Fruit fly (Drosophila melanogaster) whole organism, embryonic: Measurements from ENCODE around the gene rtv.

ENCODE experiments used
- Blimp-1 ChIP-seq: fragments of 200-800 bp; sonication (Bioruptor generic); optimal IDR thresholded peaks from 3 replicates; lab custom pipeline; 2018; ENCODE audit warnings: missing biosample characterization, missing genetic modification characterization, mild to moderate bottlenecking, moderate library complexity, missing genetic modification reagents
- CG10565 ChIP-seq: fragments of 200-800 bp; sonication (Bioruptor generic); optimal IDR thresholded peaks from 3 replicates; lab custom pipeline; 2016; ENCODE audit warnings: missing biosample characterization, mild to moderate bottlenecking, missing genetic modification characterization
- CG11093 ChIP-seq: fragments of 200-800 bp; sonication (Bioruptor generic); IDR thresholded peaks from 3 replicates; pipeline ENCODE4 v1.3.6; 2022; ENCODE audit warnings: missing biosample characterization, missing genetic modification characterization
- CG11695 ChIP-seq: fragments of 200-800 bp; sonication (Bioruptor generic); IDR thresholded peaks from 3 replicates; pipeline ENCODE4 v1.3.6; 2022; ENCODE audit warnings: missing biosample characterization, missing genetic modification characterization
- CG11723 ChIP-seq: fragments of 200-800 bp; sonication (Bioruptor generic); optimal IDR thresholded peaks from 2 replicates; lab custom pipeline; 2017; ENCODE audit warnings: missing biosample characterization, mild to moderate bottlenecking, missing genetic modification characterization
- CG12071 ChIP-seq: fragments of 200-800 bp; sonication (Bioruptor generic); optimal IDR thresholded peaks from 3 replicates; lab custom pipeline; 2018; ENCODE audit warnings: missing biosample characterization, mild to moderate bottlenecking, missing genetic modification characterization
- CG14441 ChIP-seq: fragments of 200-800 bp; sonication (Bioruptor generic); IDR thresholded peaks from 2 replicates; pipeline ENCODE4 v1.3.6; 2022; ENCODE audit warnings: missing biosample characterization, missing genetic modification characterization
- CG14710 ChIP-seq: fragments of 200-800 bp; sonication (Bioruptor generic); optimal IDR thresholded peaks from 3 replicates; lab custom pipeline; 2019; ENCODE audit warnings: missing biosample characterization, mild to moderate bottlenecking, missing genetic modification characterization, moderate library complexity
- CG14860 ChIP-seq: fragments of 200-800 bp; sonication (Bioruptor generic); IDR thresholded peaks from 3 replicates; pipeline ENCODE4 v1.3.6; 2022; ENCODE audit warnings: missing biosample characterization, missing genetic modification characterization; ENCODE audit not compliant: partially characterized antibody
- CG1647 ChIP-seq: fragments of 200-800 bp; sonication (Bioruptor generic); optimal IDR thresholded peaks from 3 replicates; lab custom pipeline; 2016; ENCODE audit warnings: missing biosample characterization, missing genetic modification characterization
- CG2116 ChIP-seq: fragments of 200-800 bp; sonication (Bioruptor generic); optimal IDR thresholded peaks from 3 replicates; lab custom pipeline; 2018; ENCODE audit warnings: missing biosample characterization, mild to moderate bottlenecking, missing genetic modification characterization
- CG30020 ChIP-seq: fragments of 200-800 bp; optimal IDR thresholded peaks from 2 replicates; lab custom pipeline; 2019; ENCODE audit warnings: missing biosample characterization, mild to moderate bottlenecking, missing genetic modification characterization, moderate library complexity
- CG30403 ChIP-seq: fragments of 200-800 bp; sonication (Bioruptor generic); optimal IDR thresholded peaks from 3 replicates; lab custom pipeline; 2016; ENCODE audit warnings: missing biosample characterization, missing genetic modification characterization
- CG3995 ChIP-seq: fragments of 200-800 bp; sonication (Bioruptor generic); optimal IDR thresholded peaks from 3 replicates; lab custom pipeline; 2016; ENCODE audit warnings: missing biosample characterization, missing genetic modification characterization
- CG42726 ChIP-seq: fragments of 200-800 bp; sonication (Bioruptor generic); IDR thresholded peaks from 2 replicates; pipeline ENCODE4 v1.3.6; 2022; ENCODE audit warnings: missing biosample characterization, missing genetic modification characterization; ENCODE audit not compliant: partially characterized antibody
- CG4282 ChIP-seq: fragments of 200-800 bp; sonication (Bioruptor generic); optimal IDR thresholded peaks from 2 replicates; lab custom pipeline; 2016; ENCODE audit warnings: missing biosample characterization, missing genetic modification characterization
- CG4617 ChIP-seq: fragments of 200-800 bp; sonication (Bioruptor generic); optimal IDR thresholded peaks from 3 replicates; lab custom pipeline; 2016; ENCODE audit warnings: missing biosample characterization, missing genetic modification characterization, borderline replicate concordance
- CG8290 ChIP-seq, 3 experiments: fragments of 200-800 bp; sonication (Bioruptor generic); optimal IDR thresholded peaks; 2 replicates each; lab custom pipeline; 2016 to 2019; ENCODE audit warnings: missing biosample characterization in 3 of 3, missing genetic modification characterization in 3 of 3, mild to moderate bottlenecking in 2 of 3, moderate library complexity in 1 of 3
- CG9932 ChIP-seq: fragments of 200-800 bp; sonication (Bioruptor generic); IDR thresholded peaks from 2 replicates; pipeline ENCODE4 v1.3.6; 2022; ENCODE audit warnings: missing biosample characterization, missing genetic modification characterization
- Deaf1 ChIP-seq: fragments of 200-800 bp; optimal IDR thresholded peaks from 3 replicates; lab custom pipeline; 2019; ENCODE audit warnings: missing biosample characterization, mild to moderate bottlenecking, missing genetic modification characterization, moderate library complexity
- Dll ChIP-seq: fragments of 200-800 bp; sonication (Bioruptor generic); IDR thresholded peaks from 4 replicates; pipeline ENCODE4 v1.3.6; 2022; ENCODE audit warnings: missing biosample characterization, missing genetic modification characterization; ENCODE audit not compliant: partially characterized antibody
- Gug ChIP-seq: fragments of 200-800 bp; sonication (Bioruptor generic); IDR thresholded peaks from 4 replicates; pipeline ENCODE4 v1.3.6; 2022; ENCODE audit warnings: missing biosample characterization, missing genetic modification characterization
- H2.0 ChIP-seq: fragments of 200-800 bp; sonication (Bioruptor generic); IDR thresholded peaks from 2 replicates; pipeline ENCODE4 v1.3.6; 2022; ENCODE audit warnings: missing biosample characterization, missing genetic modification characterization
- Hsf ChIP-seq: fragments of 200-800 bp; sonication (Bioruptor generic); optimal IDR thresholded peaks from 3 replicates; lab custom pipeline; 2016; ENCODE audit warnings: missing biosample characterization, missing genetic modification characterization
- Mad ChIP-seq: fragments of 200-800 bp; sonication (Bioruptor generic); optimal IDR thresholded peaks from 2 replicates; lab custom pipeline; 2016; ENCODE audit warnings: missing biosample characterization, missing genetic modification characterization
- Med ChIP-seq: fragments of 200-800 bp; sonication (Bioruptor generic); peaks from one replicate; lab custom pipeline; 2016; ENCODE audit warnings: missing biosample characterization, missing genetic modification characterization, mild to moderate bottlenecking, inconsistent platforms, moderate library complexity
- NfI ChIP-seq: fragments of 200-800 bp; sonication (Bioruptor generic); optimal IDR thresholded peaks from 3 replicates; lab custom pipeline; 2018; ENCODE audit warnings: missing biosample characterization, mild to moderate bottlenecking, missing genetic modification characterization, moderate library complexity
- Oli ChIP-seq: fragments of 200-800 bp; sonication (Bioruptor generic); optimal IDR thresholded peaks from 2 replicates; lab custom pipeline; 2018; ENCODE audit warnings: missing biosample characterization, mild to moderate bottlenecking, missing genetic modification characterization, moderate library complexity
- Pdp1 ChIP-seq, 2 experiments: fragments of 200-800 bp; sonication (Bioruptor generic); optimal IDR thresholded peaks; 3 replicates each; lab custom pipeline; 2016; ENCODE audit warnings: missing biosample characterization in 2 of 2, missing genetic modification characterization in 2 of 2, mild to moderate bottlenecking in 1 of 2, moderate library complexity in 1 of 2
- Trl ChIP-seq, 3 experiments: fragments of >200 bp in 2 of 3; fragments of 200-800 bp in 1 of 3; sonication (Bioruptor generic) in 1 of 3; optimal IDR thresholded peaks; 2 replicates in 1 of 3; 3 replicates in 2 of 3; lab custom pipeline; 2016 to 2017; ENCODE audit warnings: missing biosample characterization in 1 of 3, missing genetic modification characterization in 1 of 3
- YL-1 ChIP-seq: fragments of 200-800 bp; sonication (Bioruptor generic); optimal IDR thresholded peaks from 3 replicates; lab custom pipeline; 2017; ENCODE audit warnings: missing biosample characterization, mild to moderate bottlenecking, missing genetic modification characterization
- ase ChIP-seq: fragments of 200-800 bp; sonication (Bioruptor generic); IDR thresholded peaks from 3 replicates; pipeline ENCODE4 v1.3.6; 2022; ENCODE audit warnings: missing biosample characterization, missing genetic modification characterization
- gem ChIP-seq: fragments of 200-800 bp; sonication (Bioruptor generic); optimal IDR thresholded peaks from 2 replicates; lab custom pipeline; 2019; ENCODE audit warnings: missing biosample characterization, mild to moderate bottlenecking, missing genetic modification characterization, moderate library complexity
- gsb-n ChIP-seq: fragments of 200-800 bp; sonication (Bioruptor generic); optimal IDR thresholded peaks from 3 replicates; lab custom pipeline; 2018; ENCODE audit warnings: missing biosample characterization, mild to moderate bottlenecking, missing genetic modification characterization
- inv ChIP-seq: fragments of 200-800 bp; sonication (Bioruptor generic); IDR thresholded peaks from 2 replicates; pipeline ENCODE4 v1.3.6; 2022; ENCODE audit warnings: missing biosample characterization, missing genetic modification characterization; ENCODE audit not compliant: partially characterized antibody
- knrl ChIP-seq: fragments of 200-800 bp; sonication (Bioruptor generic); IDR thresholded peaks from 3 replicates; pipeline ENCODE4 v1.3.6; 2022; ENCODE audit warnings: missing biosample characterization, missing genetic modification characterization; ENCODE audit not compliant: partially characterized antibody
- lab ChIP-seq: fragments of 200-800 bp; sonication (Bioruptor generic); optimal IDR thresholded peaks from 3 replicates; lab custom pipeline; 2017; ENCODE audit warnings: missing biosample characterization, missing genetic modification characterization, mild to moderate bottlenecking, moderate library complexity, missing genetic modification reagents
- lov ChIP-seq, 2 experiments: fragments of 200-800 bp in 1 of 2; fragments of >200 bp in 1 of 2; sonication (Bioruptor generic) in 1 of 2; IDR thresholded peaks in 1 of 2; optimal IDR thresholded peaks in 1 of 2; 2 replicates in 1 of 2; 3 replicates in 1 of 2; pipeline versions ENCODE4 v1.3.6 to Lab custom; 2017 to 2022; ENCODE audit warnings: missing biosample characterization in 1 of 2, missing genetic modification characterization in 1 of 2
- pfk ChIP-seq: fragments of 200-800 bp; sonication (Bioruptor generic); optimal IDR thresholded peaks from 2 replicates; lab custom pipeline; 2018; ENCODE audit warnings: missing biosample characterization, mild to moderate bottlenecking, missing genetic modification characterization, moderate library complexity
- pzg ChIP-seq: fragments of 200-800 bp; sonication (Bioruptor generic); optimal IDR thresholded peaks from 3 replicates; lab custom pipeline; 2018; ENCODE audit warnings: missing biosample characterization, mild to moderate bottlenecking, missing genetic modification characterization, moderate library complexity
- rib ChIP-seq: fragments of 200-800 bp; sonication (Bioruptor generic); IDR thresholded peaks from 2 replicates; pipeline ENCODE4 v1.3.6; 2022; ENCODE audit warnings: missing biosample characterization, missing genetic modification characterization
- row ChIP-seq: fragments of 200-800 bp; sonication (Bioruptor generic); IDR thresholded peaks from 3 replicates; pipeline ENCODE4 v1.3.6; 2022; ENCODE audit warnings: missing biosample characterization, missing genetic modification characterization
- sens ChIP-seq: fragments of 200-800 bp; sonication (Bioruptor generic); peaks from one replicate; lab custom pipeline; 2016; ENCODE audit warnings: missing biosample characterization, missing genetic modification characterization
- shn ChIP-seq: fragments of 200-800 bp; sonication (Bioruptor generic); optimal IDR thresholded peaks from 3 replicates; lab custom pipeline; 2016; ENCODE audit warnings: missing biosample characterization, missing genetic modification characterization
- sisA ChIP-seq: fragments of 200-800 bp; sonication (Bioruptor generic); IDR thresholded peaks from 2 replicates; pipeline ENCODE4 v1.3.6; 2022; ENCODE audit warnings: missing biosample characterization, missing genetic modification characterization
- slbo ChIP-seq: fragments of 200-800 bp; sonication (Bioruptor generic); IDR thresholded peaks from 2 replicates; pipeline ENCODE4 v1.3.6; 2022; ENCODE audit warnings: missing biosample characterization, missing genetic modification characterization
- tio ChIP-seq: fragments of 200-800 bp; sonication (Bioruptor generic); optimal IDR thresholded peaks from 2 replicates; lab custom pipeline; 2017; ENCODE audit warnings: missing biosample characterization, missing genetic modification characterization, inconsistent platforms
- vvl ChIP-seq: fragments of 200-800 bp; sonication (Bioruptor generic); IDR thresholded peaks from 2 replicates; pipeline ENCODE4 v1.3.6; 2022; ENCODE audit warnings: missing biosample characterization, missing genetic modification characterization

rtv gene

dm6 chrX:11149201-11149600, 4.6 kb downstream of the rtv start, which contains the start of gene Lint-1 (continued):
- peak; percentile 72 for TF ChIP-seq CG2116 (GFP tag; lab: Kevin White, UChicago)
- TF ChIP-seq Blimp-1 (GFP tag; lab: Kevin White, UChicago) = no peak
- TF ChIP-seq CG12071 = no peak
- TF ChIP-seq H2.0 = 0 out of 2 replicates have a peak, but pooled peaks have one; percentile 31
- peak; percentile 15 for TF ChIP-seq gsb-n
- TF ChIP-seq Deaf1 (tag; lab: Kevin White, UChicago) = no peak
- no peak for TF ChIP-seq lov (optimal IDR thresholded peaks at IDR 0.05; lab: Kevin White, UChicago)
- no peak for TF ChIP-seq lov (GFP tag; IDR thresholded peaks at IDR 0.05; lab: Robert Waterston, UW)
- TF ChIP-seq sens (GFP tag; lab: Kevin White, UChicago) = peak; percentile 80
- TF ChIP-seq inv (GFP tag; lab: Robert Waterston, UW) = no peak
- TF ChIP-seq shn (GFP tag; lab: Kevin White, UChicago) = peak; percentile 26
- peak; percentile 35 for TF ChIP-seq CG30403 (GFP tag; lab: Kevin White, UChicago)
- TF ChIP-seq pzg (GFP tag; lab: Kevin White, UChicago) = peak; percentile 29
- 0 out of 2 replicates have a peak, but pooled peaks have one; percentile 38 for TF ChIP-seq CG14441 (GFP tag; lab: Robert Waterston, UW)
- TF ChIP-seq Pdp1 (GFP tag; optimal IDR thresholded peaks at IDR 0.05; lab: Kevin White, UChicago) = peak; percentile 36 to 89
- TF ChIP-seq slbo (GFP tag; lab: Robert Waterston, UW) = peak; percentile 41; the same call in 1 of the 2 replicates
- TF ChIP-seq CG8290 (GFP tag; optimal IDR thresholded peaks at IDR 0.05; lab: Kevin White, UChicago) = no peak
- peak in 1 of 2 experiments; percentile 59 for TF ChIP-seq CG8290 (tag; optimal IDR thresholded peaks at IDR 0.05; lab: Kevin White, UChicago)
- peak; percentile 74 for TF ChIP-seq Med
- no peak for TF ChIP-seq Gug (GFP tag; lab: Robert Waterston, UW)
- TF ChIP-seq knrl = peak; percentile 24; the same call in 1 of the 3 replicates
- peak; percentile 20 for TF ChIP-seq lab (GFP tag; lab: Kevin White, UChicago)
- no peak for TF ChIP-seq CG42726 (GFP tag; lab: Robert Waterston, UW)
- TF ChIP-seq Mad (GFP tag; lab: Kevin White, UChicago) = peak; percentile 11
- peak; percentile 56 for TF ChIP-seq row (GFP tag; lab: Robert Waterston, UW)
- TF ChIP-seq CG11093 (GFP tag; lab: Robert Waterston, UW) = no peak
- no peak for TF ChIP-seq ase
- peak; percentile 42; the same call in 1 of the 2 replicates for TF ChIP-seq vvl
- TF ChIP-seq YL-1 (GFP tag; lab: Kevin White, UChicago) = peak; percentile 33
- peak; percentile 26; the same call in 1 of the 2 replicates for TF ChIP-seq sisA (GFP tag; lab: Robert Waterston, UW)
- no peak for TF ChIP-seq tio (GFP tag; lab: Kevin White, UChicago)
- no peak for TF ChIP-seq CG14860 (GFP tag; lab: Robert Waterston, UW)
- peak; percentile 65 for TF ChIP-seq CG4617 (GFP tag; lab: Kevin White, UChicago)
- TF ChIP-seq pfk (GFP tag; lab: Kevin White, UChicago) = peak; percentile 85
- peak; percentile 68 for TF ChIP-seq CG30020 (tag; lab: Kevin White, UChicago)
- peak; percentile 38 for TF ChIP-seq gem (tag; lab: Kevin White, UChicago)
- peak; percentile 22 for TF ChIP-seq CG14710 (tag; lab: Kevin White, UChicago)
- TF ChIP-seq CG3995 (GFP tag; lab: Kevin White, UChicago) = peak; percentile 26
- no peak for TF ChIP-seq CG11695 (GFP tag; lab: Robert Waterston, UW)
- TF ChIP-seq Dll (GFP tag; lab: Robert Waterston, UW) = peak; percentile 47; the same call in 2 of the 4 replicates
- TF ChIP-seq Trl (optimal IDR thresholded peaks at IDR 0.05; lab: Kevin White, UChicago) = no peak
- TF ChIP-seq Trl (GFP tag; optimal IDR thresholded peaks at IDR 0.05; lab: Kevin White, UChicago) = peak; percentile 1
- TF ChIP-seq CG10565 (GFP tag; lab: Kevin White, UChicago) = no peak
- TF ChIP-seq CG11723 = peak; percentile 18
- peak; percentile 7 for TF ChIP-seq NfI (GFP tag; lab: Kevin White, UChicago)
- no peak for TF ChIP-seq Oli (tag; lab: Kevin White, UChicago)
- TF ChIP-seq rib (GFP tag; lab: Robert Waterston, UW) = no peak
- TF ChIP-seq CG9932 (GFP tag; lab: Robert Waterston, UW) = peak; percentile 41; the same call in 1 of the 2 replicates
- no peak for TF ChIP-seq CG4282 (GFP tag; lab: Kevin White, UChicago)
- TF ChIP-seq Hsf (GFP tag; lab: Kevin White, UChicago) = peak; percentile 5
- TF ChIP-seq CG1647 (GFP tag; lab: Kevin White, UChicago) = no peak
